Fruit fly (Drosophila melanogaster) whole organism, prepupa: ENCODE results near the gene CG14322.
A peak's percentile ranks its signal among the peaks of the same experiment; 100 is the strongest.

Experiments used
- Blimp-1 ChIP-seq: fragments of 200-800 bp; sonication (Bioruptor generic); optimal IDR thresholded peaks from 3 replicates; lab custom pipeline; 2017; ENCODE audit warnings: missing biosample characterization, missing genetic modification characterization, mild to moderate bottlenecking, moderate library complexity, missing genetic modification reagents
- CG10631 ChIP-seq: fragments of 200-800 bp; sonication (Bioruptor generic); optimal IDR thresholded peaks from 2 replicates; lab custom pipeline; 2016; ENCODE audit warnings: missing biosample characterization, missing genetic modification characterization
- CG15336 ChIP-seq: fragments of 200-800 bp; sonication (Bioruptor generic); IDR thresholded peaks from 2 replicates; pipeline ENCODE4 v1.3.6; 2022; ENCODE audit warnings: missing biosample characterization, missing genetic modification characterization
- CG1621 ChIP-seq: fragments of 200-800 bp; sonication (Bioruptor generic); optimal IDR thresholded peaks from 3 replicates; lab custom pipeline; 2018; ENCODE audit warnings: missing biosample characterization, mild to moderate bottlenecking, missing genetic modification characterization
- CG16779 ChIP-seq: fragments of 200-800 bp; sonication (Bioruptor generic); optimal IDR thresholded peaks from 3 replicates; lab custom pipeline; 2017; ENCODE audit warnings: missing biosample characterization, mild to moderate bottlenecking, missing genetic modification characterization
- CG31627 ChIP-seq: fragments of 200-800 bp; sonication (Bioruptor generic); optimal IDR thresholded peaks from 3 replicates; lab custom pipeline; 2016; ENCODE audit warnings: missing biosample characterization, missing genetic modification characterization
- CG32006 ChIP-seq: fragments of 200-800 bp; sonication (Bioruptor generic); optimal IDR thresholded peaks from 3 replicates; lab custom pipeline; 2017; ENCODE audit warnings: missing biosample characterization, mild to moderate bottlenecking, missing genetic modification characterization
- CG4318 ChIP-seq: fragments of 200-800 bp; sonication (Bioruptor generic); optimal IDR thresholded peaks from 3 replicates; lab custom pipeline; 2017; ENCODE audit warnings: missing biosample characterization, mild to moderate bottlenecking, missing genetic modification characterization
- CG6163 ChIP-seq: fragments of 200-800 bp; sonication (Bioruptor generic); IDR thresholded peaks from 3 replicates; pipeline ENCODE4 v1.3.6; 2022; ENCODE audit warnings: missing biosample characterization, missing genetic modification characterization
- CG6792 ChIP-seq: fragments of 200-800 bp; sonication (Bioruptor generic); optimal IDR thresholded peaks from 3 replicates; lab custom pipeline; 2016; ENCODE audit warnings: missing biosample characterization, missing genetic modification characterization
- CG6808 ChIP-seq: fragments of 200-800 bp; sonication (Bioruptor generic); optimal IDR thresholded peaks from 3 replicates; lab custom pipeline; 2017; ENCODE audit warnings: missing biosample characterization, missing genetic modification characterization, mild to moderate bottlenecking, moderate library complexity, missing genetic modification reagents
- CG6854 ChIP-seq: fragments of 200-800 bp; sonication (Bioruptor generic); optimal IDR thresholded peaks from 2 replicates; lab custom pipeline; 2017; ENCODE audit warnings: missing biosample characterization, mild to moderate bottlenecking, missing genetic modification characterization
- CG7368 ChIP-seq: fragments of 200-800 bp; sonication (Bioruptor generic); optimal IDR thresholded peaks from 3 replicates; lab custom pipeline; 2016; ENCODE audit warnings: missing biosample characterization, missing genetic modification characterization
- CG9139 ChIP-seq: fragments of 200-800 bp; sonication (Bioruptor generic); optimal IDR thresholded peaks from 3 replicates; lab custom pipeline; 2017; ENCODE audit warnings: missing biosample characterization, mild to moderate bottlenecking, missing genetic modification characterization
- Eip75B ChIP-seq: fragments of 200-800 bp; sonication (Bioruptor generic); optimal IDR thresholded peaks from 3 replicates; lab custom pipeline; 2016; ENCODE audit warnings: missing biosample characterization, missing genetic modification characterization
- Eip78C ChIP-seq: fragments of 200-800 bp; sonication (Bioruptor generic); peaks from one replicate; lab custom pipeline; 2016; ENCODE audit warnings: missing biosample characterization, missing genetic modification characterization
- Ets96B ChIP-seq: fragments of 200-800 bp; optimal IDR thresholded peaks from 2 replicates; lab custom pipeline; 2019; ENCODE audit warnings: missing biosample characterization, mild to moderate bottlenecking, missing genetic modification characterization, moderate library complexity
- Gug ChIP-seq: fragments of 200-800 bp; sonication (Bioruptor generic); IDR thresholded peaks from 2 replicates; pipeline ENCODE4 v1.3.6; 2022; ENCODE audit warnings: missing biosample characterization, missing genetic modification characterization
- Hr39 ChIP-seq: fragments of 200-800 bp; sonication (Bioruptor generic); optimal IDR thresholded peaks from 2 replicates; lab custom pipeline; 2016; ENCODE audit warnings: missing biosample characterization, missing genetic modification characterization
- Hr4 ChIP-seq: fragments of 200-800 bp; sonication (Bioruptor generic); optimal IDR thresholded peaks from 3 replicates; lab custom pipeline; 2016; ENCODE audit warnings: missing biosample characterization, missing genetic modification characterization
- Met ChIP-seq: fragments of 200-800 bp; sonication (Bioruptor generic); optimal IDR thresholded peaks from 3 replicates; lab custom pipeline; 2016; ENCODE audit warnings: missing biosample characterization, missing genetic modification characterization
- OdsH ChIP-seq: fragments of 200-800 bp; sonication (Bioruptor generic); optimal IDR thresholded peaks from 3 replicates; lab custom pipeline; 2016; ENCODE audit warnings: missing biosample characterization, missing genetic modification characterization
- Smox ChIP-seq: fragments of 200-800 bp; sonication (Bioruptor generic); optimal IDR thresholded peaks from 3 replicates; lab custom pipeline; 2016; ENCODE audit warnings: missing biosample characterization, missing genetic modification characterization
- Sox102F ChIP-seq: fragments of 200-800 bp; sonication (Bioruptor generic); optimal IDR thresholded peaks from 2 replicates; lab custom pipeline; 2016; ENCODE audit warnings: missing biosample characterization, mild to moderate bottlenecking, missing genetic modification characterization
- Sox14 ChIP-seq: fragments of 200-800 bp; sonication (Bioruptor generic); optimal IDR thresholded peaks from 3 replicates; lab custom pipeline; 2016; ENCODE audit warnings: missing biosample characterization, missing genetic modification characterization
- cyc ChIP-seq: fragments of 200-800 bp; sonication (Bioruptor generic); optimal IDR thresholded peaks from 3 replicates; lab custom pipeline; 2016; ENCODE audit warnings: missing biosample characterization, missing genetic modification characterization
- dac ChIP-seq: fragments of 200-800 bp; sonication (Bioruptor generic); optimal IDR thresholded peaks from 2 replicates; lab custom pipeline; 2017; ENCODE audit warnings: missing biosample characterization, mild to moderate bottlenecking, missing genetic modification characterization
- dsx ChIP-seq: fragments of 200-800 bp; optimal IDR thresholded peaks from 3 replicates; lab custom pipeline; 2019; ENCODE audit warnings: missing biosample characterization, mild to moderate bottlenecking, missing genetic modification characterization, moderate library complexity; ENCODE audit not compliant: poor library complexity, severe bottlenecking
- esn ChIP-seq: fragments of 200-800 bp; sonication (Bioruptor generic); optimal IDR thresholded peaks from 2 replicates; lab custom pipeline; 2016; ENCODE audit warnings: missing biosample characterization, mild to moderate bottlenecking, missing genetic modification characterization, moderate library complexity
- fd85E ChIP-seq: fragments of 200-800 bp; sonication (Bioruptor generic); optimal IDR thresholded peaks from 3 replicates; lab custom pipeline; 2016; ENCODE audit warnings: missing biosample characterization, missing genetic modification characterization
- fkh ChIP-seq: fragments of 200-800 bp; sonication (Bioruptor generic); optimal IDR thresholded peaks from 3 replicates; lab custom pipeline; 2017; ENCODE audit warnings: missing biosample characterization, mild to moderate bottlenecking, missing genetic modification characterization, moderate library complexity
- lz ChIP-seq: fragments of 200-800 bp; sonication (Bioruptor generic); optimal IDR thresholded peaks from 3 replicates; lab custom pipeline; 2016; ENCODE audit warnings: missing biosample characterization, missing genetic modification characterization
- net ChIP-seq: fragments of 200-800 bp; sonication (Bioruptor generic); optimal IDR thresholded peaks from 3 replicates; lab custom pipeline; 2016; ENCODE audit warnings: missing biosample characterization, missing genetic modification characterization
- pdm3 ChIP-seq: fragments of 200-800 bp; sonication (Bioruptor generic); optimal IDR thresholded peaks from 3 replicates; lab custom pipeline; 2016; ENCODE audit warnings: missing biosample characterization, missing genetic modification characterization
- salr ChIP-seq, 2 experiments: fragments of 200-800 bp; sonication (Bioruptor generic); optimal IDR thresholded peaks; 3 replicates each; lab custom pipeline; 2016 to 2018; ENCODE audit warnings: missing biosample characterization in 2 of 2, missing genetic modification characterization in 2 of 2, mild to moderate bottlenecking in 1 of 2
- ss ChIP-seq, 2 experiments: fragments of 200-800 bp; sonication (Bioruptor generic); optimal IDR thresholded peaks; 2 replicates in 1 of 2; 3 replicates in 1 of 2; lab custom pipeline; 2017 to 2018; ENCODE audit warnings: mild to moderate bottlenecking in 2 of 2, missing biosample characterization in 2 of 2, missing genetic modification characterization in 2 of 2, moderate library complexity in 1 of 2
- topi ChIP-seq: fragments of 200-800 bp; sonication (Bioruptor generic); optimal IDR thresholded peaks from 3 replicates; lab custom pipeline; 2016; ENCODE audit warnings: missing biosample characterization, missing genetic modification characterization
- vri ChIP-seq: fragments of 200-800 bp; sonication (Bioruptor generic); optimal IDR thresholded peaks from 3 replicates; lab custom pipeline; 2016; ENCODE audit warnings: missing biosample characterization, mild to moderate bottlenecking, missing genetic modification characterization

Gene CG14322

DNA sequence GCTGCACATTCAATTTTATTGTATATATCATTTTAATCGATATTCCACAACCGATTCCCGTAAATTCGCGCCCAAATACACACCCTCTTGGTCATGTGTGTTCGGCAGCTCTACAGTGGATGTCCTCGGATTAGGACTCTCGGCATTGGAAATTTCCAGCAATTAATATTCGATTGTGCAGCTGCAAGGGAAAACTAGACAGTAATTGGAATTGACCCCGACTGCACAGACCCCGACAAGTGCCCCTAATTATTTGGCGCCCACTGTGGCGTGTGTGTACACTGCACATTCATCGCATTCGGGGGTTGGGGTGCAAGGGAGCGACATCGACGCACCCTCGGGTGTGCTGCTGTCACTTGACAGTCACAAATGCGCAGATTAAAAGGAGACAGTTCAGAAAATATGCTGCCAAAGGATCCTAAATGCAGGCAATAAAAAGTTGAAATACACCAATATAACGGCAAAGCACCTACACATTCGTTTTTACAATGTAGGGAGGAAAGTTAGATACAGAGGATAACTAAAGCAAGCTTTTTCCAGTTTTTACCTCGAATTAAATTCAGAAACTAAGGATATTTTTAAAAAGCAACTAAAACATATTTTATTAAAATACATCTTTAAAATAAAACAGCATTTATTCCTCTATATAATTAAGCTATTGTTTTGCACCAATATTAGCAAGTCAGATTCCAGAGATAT lies 61.4 kb downstream of the CG14322 start (continued):
- TF ChIP-seq CG6854 (GFP tag; lab: Kevin White, UChicago) = no peak
- TF ChIP-seq Gug (GFP tag; lab: Robert Waterston, UW) = peak; percentile 17; the same call in 1 of the 2 replicates
- TF ChIP-seq cyc (GFP tag; lab: Kevin White, UChicago) = peak; percentile 5
- TF ChIP-seq Sox14 (GFP tag; lab: Kevin White, UChicago) = peak; percentile 29
- peak; percentile 20 for TF ChIP-seq topi (GFP tag; lab: Kevin White, UChicago)
- TF ChIP-seq Eip78C = peak; percentile 65
- no peak for TF ChIP-seq Hr4 (GFP tag; lab: Kevin White, UChicago)
- TF ChIP-seq CG7368 (GFP tag; lab: Kevin White, UChicago) = no peak
- TF ChIP-seq, all 60 proteins: peak for 22

DNA sequence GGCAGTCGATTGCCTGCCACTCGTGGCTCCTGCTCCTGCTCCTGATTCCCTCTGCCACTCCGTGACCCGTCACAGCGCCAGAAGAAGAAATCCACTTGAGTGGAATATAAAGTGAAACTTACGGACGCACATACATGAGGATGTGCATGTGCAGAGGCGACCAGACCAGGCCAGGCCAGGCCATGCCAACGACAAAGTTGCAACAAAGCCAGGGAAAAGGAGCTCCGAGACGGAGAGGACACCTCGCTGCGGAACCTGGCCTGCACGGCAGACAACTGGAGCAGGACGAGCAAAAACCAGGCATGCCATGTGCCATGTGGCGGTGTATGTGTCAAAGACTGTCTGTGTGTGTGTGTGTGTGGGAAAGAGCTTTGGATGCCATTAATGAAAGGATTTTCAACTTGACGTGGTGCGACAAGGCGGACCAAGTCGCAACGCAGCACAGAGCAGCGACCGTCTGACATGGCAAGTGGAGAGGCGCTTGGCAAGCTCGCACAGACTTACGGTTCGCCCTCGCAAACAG lies 62.2 kb downstream of the CG14322 start:
- TF ChIP-seq CG7368 (GFP tag; lab: Kevin White, UChicago) = no peak
- peak; percentile 93 for TF ChIP-seq dsx (GFP tag; lab: Kevin White, UChicago)
- no peak for TF ChIP-seq CG10631 (GFP tag; lab: Kevin White, UChicago)
- TF ChIP-seq CG15336 (GFP tag; lab: Robert Waterston, UW) = no peak

DNA sequence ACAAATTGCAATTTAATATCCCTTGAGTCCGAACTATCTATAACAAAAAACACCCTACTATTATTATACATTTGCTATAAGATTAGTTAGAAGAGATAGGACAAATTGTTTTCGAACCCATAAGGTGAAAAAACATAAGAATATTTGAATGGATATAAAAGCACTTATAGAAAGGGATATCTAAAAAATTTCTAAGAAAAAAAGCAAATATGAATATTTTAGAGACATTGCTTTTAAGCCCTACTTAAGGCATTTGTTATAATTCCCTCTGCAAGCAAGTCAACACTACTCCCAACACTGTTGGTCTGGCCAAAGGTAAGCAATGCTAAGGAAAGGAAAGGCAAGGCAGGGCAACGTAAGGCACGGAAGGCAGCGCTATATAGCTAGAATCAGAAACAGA lies 62.9 kb downstream of the CG14322 start:
- TF ChIP-seq CG4318 (GFP tag; lab: Kevin White, UChicago) (no peak), ss (GFP tag; optimal IDR thresholded peaks at IDR 0.05; lab: Kevin White, UChicago) (no peak), CG32006 (no peak), Sox14 (GFP tag; lab: Kevin White, UChicago) (no peak), Met (GFP tag; lab: Kevin White, UChicago) (no peak), CG6163 (GFP tag; lab: Robert Waterston, UW) (no peak; the same call in 2 of the 3 replicates), vri (GFP tag; lab: Kevin White, UChicago) (no peak), CG7368 (GFP tag; lab: Kevin White, UChicago) (no peak), esn (peak; percentile 15), Ets96B (no peak), pdm3 (GFP tag; lab: Kevin White, UChicago) (peak; percentile 9), dac (GFP tag; lab: Kevin White, UChicago) (no peak), Sox102F (GFP tag; lab: Kevin White, UChicago) (no peak), OdsH (GFP tag; lab: Kevin White, UChicago) (no peak), CG6854 (GFP tag; lab: Kevin White, UChicago) (no peak), CG31627 (GFP tag; lab: Kevin White, UChicago) (no peak), CG6792 (no peak), salr (GFP tag; optimal IDR thresholded peaks at IDR 0.05; lab: Kevin White, UChicago) (no peak), CG6808 (GFP tag; lab: Kevin White, UChicago) (no peak), fkh (GFP tag; lab: Kevin White, UChicago) (no peak), lz (GFP tag; lab: Kevin White, UChicago) (peak; percentile 6), Eip78C (peak; percentile 32), topi (GFP tag; lab: Kevin White, UChicago) (no peak)

DNA sequence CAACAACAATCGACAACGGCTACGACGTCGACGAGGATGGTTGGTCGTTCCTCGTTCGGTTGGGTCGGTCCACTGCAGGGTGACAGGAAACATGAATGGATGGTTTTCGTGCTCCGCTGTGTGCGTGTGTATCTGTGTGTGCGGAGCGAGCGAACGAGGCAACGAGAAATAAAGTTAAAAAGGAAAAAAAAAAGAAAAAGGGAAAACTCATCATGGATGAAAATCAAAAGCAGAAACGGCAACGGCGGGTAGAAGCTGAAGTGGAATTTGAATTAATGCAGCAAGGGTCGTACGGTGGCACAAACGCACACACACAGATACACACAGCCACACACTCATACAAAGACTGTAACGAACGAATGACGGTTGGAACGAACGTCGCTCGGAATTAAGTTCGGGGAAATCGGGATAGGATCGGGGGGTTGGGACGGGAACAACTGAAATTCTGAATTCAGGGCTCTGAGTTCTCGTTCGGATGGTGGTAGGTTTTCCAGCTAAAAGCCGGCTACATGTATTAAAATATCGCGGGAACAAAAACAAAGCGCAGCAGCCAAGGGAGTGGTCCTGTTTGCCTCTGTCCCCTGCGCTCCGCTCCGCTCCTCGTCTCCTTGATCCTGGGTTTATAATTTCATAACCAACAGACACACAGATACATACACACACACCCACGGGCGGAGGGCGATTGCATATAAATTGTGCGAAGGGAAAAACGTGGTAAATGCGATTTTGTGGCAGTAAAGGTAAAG lies 63.6 kb downstream of the CG14322 start:
- no peak for TF ChIP-seq OdsH (GFP tag; lab: Kevin White, UChicago)
- peak; percentile 59 for TF ChIP-seq Eip78C
- peak; percentile 64 for TF ChIP-seq CG6808 (GFP tag; lab: Kevin White, UChicago)
- peak; percentile 19 for TF ChIP-seq Met (GFP tag; lab: Kevin White, UChicago)
- TF ChIP-seq Smox (GFP tag; lab: Kevin White, UChicago) = no peak
- TF ChIP-seq Hr39 (GFP tag; lab: Kevin White, UChicago) = no peak
- TF ChIP-seq Blimp-1 (GFP tag; lab: Kevin White, UChicago) = no peak
- no peak for TF ChIP-seq CG7368 (GFP tag; lab: Kevin White, UChicago)
- peak; percentile 63 for TF ChIP-seq CG6854 (GFP tag; lab: Kevin White, UChicago)
- peak; percentile 38; the same call in 1 of the 3 replicates for TF ChIP-seq CG6163 (GFP tag; lab: Robert Waterston, UW)
- TF ChIP-seq net (GFP tag; lab: Kevin White, UChicago) = peak; percentile 1
- peak; percentile 77 for TF ChIP-seq vri (GFP tag; lab: Kevin White, UChicago)
- peak; percentile 17 for TF ChIP-seq Eip75B (GFP tag; lab: Kevin White, UChicago)
- TF ChIP-seq Ets96B = no peak
- TF ChIP-seq CG4318 (GFP tag; lab: Kevin White, UChicago) = no peak
- no peak for TF ChIP-seq CG15336 (GFP tag; lab: Robert Waterston, UW)
- TF ChIP-seq CG16779 (tag; lab: Kevin White, UChicago) = peak; percentile 33
- TF ChIP-seq salr (GFP tag; optimal IDR thresholded peaks at IDR 0.05; lab: Kevin White, UChicago) = peak in 1 of 2 experiments; percentile 30
- TF ChIP-seq CG1621 (tag; lab: Kevin White, UChicago) = peak; percentile 20
- TF ChIP-seq topi (GFP tag; lab: Kevin White, UChicago) = no peak
- peak; percentile 58 to 75 for TF ChIP-seq ss (GFP tag; optimal IDR thresholded peaks at IDR 0.05; lab: Kevin White, UChicago)
- no peak for TF ChIP-seq fd85E (GFP tag; lab: Kevin White, UChicago)
- peak; percentile 24 for TF ChIP-seq CG9139
